Fruit fly (Drosophila melanogaster) whole organism, wandering third instar larva: Measurements from ENCODE around the gene Ocrl.

Experiments
- h ChIP-seq: fragments of 200-800 bp; sonication (Bioruptor generic); optimal IDR thresholded peaks from 3 replicates; lab custom pipeline; 2016; ENCODE audit warnings: missing biosample characterization, mild to moderate bottlenecking, missing genetic modification characterization
- pan ChIP-seq: fragments of >200 bp; optimal IDR thresholded peaks from 2 replicates; lab custom pipeline; 2017
- psq ChIP-seq: fragments of 200-800 bp; sonication (Bioruptor generic); optimal IDR thresholded peaks from 3 replicates; lab custom pipeline; 2017; ENCODE audit warnings: missing biosample characterization, mild to moderate bottlenecking, missing genetic modification characterization, moderate library complexity

- TF ChIP-seq psq (GFP tag; lab: Kevin White, UChicago) = peak; percentile 94
- no peak for TF ChIP-seq pan (lab: Kevin White, UChicago)
- TF ChIP-seq h = peak; percentile 98
Measured at dm6 chrX:1947178-1947872, 24.5 kb downstream of the Ocrl start.
